Worm (Caenorhabditis elegans) whole organism, L3 larva: ENCODE measurements around the gene exos-7.

Source experiments
- ceh-16 ChIP-seq: sonication (generic microtip); optimal IDR thresholded peaks from 2 replicates; lab custom pipeline; 2017; ENCODE audit warnings: missing biosample characterization, missing genetic modification characterization
- elt-3 ChIP-seq, 3 experiments: fragments of 150-350 bp in 1 of 3; sonication (generic microtip) in 2 of 3; optimal IDR thresholded peaks; 2 replicates in 2 of 3; 4 replicates in 1 of 3; lab custom pipeline; 2014 to 2017; ENCODE audit warnings: missing biosample characterization in 3 of 3, missing genetic modification characterization in 3 of 3
- lin-39 ChIP-seq: fragments of 150-350 bp; optimal IDR thresholded peaks from 2 replicates; lab custom pipeline; 2018; ENCODE audit warnings: missing biosample characterization, missing genetic modification reagents, missing genetic modification characterization
- nhr-28 ChIP-seq: fragments of 150-350 bp; optimal IDR thresholded peaks from 2 replicates; lab custom pipeline; 2014; ENCODE audit warnings: missing biosample characterization, missing genetic modification characterization
- unc-39 ChIP-seq: sonication (generic microtip); optimal IDR thresholded peaks from 4 replicates; lab custom pipeline; 2017; ENCODE audit warnings: missing biosample characterization, missing genetic modification characterization

DNA sequence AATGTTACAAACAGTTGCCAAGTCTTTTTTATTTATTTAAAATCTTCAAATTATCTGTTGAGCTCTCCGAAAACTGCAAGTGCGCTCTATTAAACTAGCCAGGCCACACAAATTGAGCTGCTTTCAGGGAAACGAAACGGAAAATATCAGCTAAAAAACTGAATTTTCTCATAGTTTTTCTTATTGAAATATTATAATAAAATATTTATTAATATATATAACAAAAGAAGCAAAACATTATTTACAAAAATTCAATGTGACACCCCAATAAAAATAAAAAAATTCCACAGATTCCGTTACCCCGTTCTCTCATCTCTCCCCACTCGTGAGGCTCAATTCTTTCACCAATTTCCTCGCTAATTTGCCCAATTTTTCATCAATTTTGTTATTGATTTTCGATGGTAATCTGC is 6.1 kb upstream of the exos-7 start:
- TF ChIP-seq nhr-28 (tag; lab: Kevin White, UChicago) (no peak), unc-39 (tag; lab: Kevin White, UChicago) (no peak), lin-39 (tag; lab: Kevin White, UChicago) (no peak), ceh-16 (tag; lab: Kevin White, UChicago) (no peak), elt-3 (tag; optimal IDR thresholded peaks at IDR 0.05; lab: Kevin White, UChicago) (no peak)
